Worm (Caenorhabditis elegans) whole organism, L1 larva: ENCODE measurements around the gene dct-13.
"Not testable (repeated sequence)": the region's sequence is repeated elsewhere in the genome, so short reads cannot be mapped to it uniquely, and the experiment has no call there.

Experiments used
- C34B4.2 ChIP-seq: sonication (generic microtip); optimal IDR thresholded peaks from 2 replicates; lab custom pipeline; 2017; ENCODE audit warnings: mild to moderate bottlenecking, missing genetic modification characterization, missing compliant biosample characterization
- F16B12.6 ChIP-seq: fragments of 150-350 bp; optimal IDR thresholded peaks from 2 replicates; lab custom pipeline; 2014; ENCODE audit warnings: missing biosample characterization, missing genetic modification characterization
- blmp-1 ChIP-seq: fragments of 150-350 bp; optimal IDR thresholded peaks from 2 replicates; lab custom pipeline; 2014; ENCODE audit warnings: missing biosample characterization, missing genetic modification characterization
- ceh-8 ChIP-seq: fragments of 200-800 bp; sonication (Bioruptor generic); optimal IDR thresholded peaks from 2 replicates; lab custom pipeline; 2018; ENCODE audit warnings: mild to moderate bottlenecking, missing genetic modification characterization, moderate library complexity, missing compliant biosample characterization
- ceh-90 ChIP-seq: sonication (generic microtip); optimal IDR thresholded peaks from 2 replicates; lab custom pipeline; 2016; ENCODE audit warnings: missing genetic modification characterization, missing compliant biosample characterization
- dsc-1 ChIP-seq: sonication (generic microtip); optimal IDR thresholded peaks from 2 replicates; lab custom pipeline; 2016; ENCODE audit warnings: mild to moderate bottlenecking, missing genetic modification characterization, missing compliant biosample characterization
- efl-1 ChIP-seq, 4 experiments: fragments of 150-350 bp; optimal IDR thresholded peaks in 3 of 4; peaks in 1 of 4; 1 replicate in 1 of 4; 2 replicates in 3 of 4; lab custom pipeline; 2014; ENCODE audit warnings: missing biosample characterization in 2 of 4, missing genetic modification characterization in 2 of 4, missing genetic modification reagents in 2 of 4
- efl-3 ChIP-seq: fragments of 200-800 bp; sonication (Bioruptor generic); optimal IDR thresholded peaks from 2 replicates; lab custom pipeline; 2018; ENCODE audit warnings: mild to moderate bottlenecking, missing genetic modification characterization, missing compliant biosample characterization
- egl-13 ChIP-seq: sonication (generic microtip); optimal IDR thresholded peaks from 2 replicates; lab custom pipeline; 2016; ENCODE audit warnings: missing genotype, missing genetic modification reagents, missing genetic modification characterization, missing compliant biosample characterization
- elt-2 ChIP-seq: sonication (generic microtip); optimal IDR thresholded peaks from 2 replicates; lab custom pipeline; 2016; ENCODE audit warnings: missing genetic modification characterization, mild to moderate bottlenecking, inconsistent platforms, missing compliant biosample characterization, missing genetic modification reagents
- fkh-4 ChIP-seq: sonication (generic microtip); optimal IDR thresholded peaks from 2 replicates; lab custom pipeline; 2016; ENCODE audit warnings: missing compliant biosample characterization, missing genetic modification characterization, borderline replicate concordance
- fkh-8 ChIP-seq: sonication (generic microtip); optimal IDR thresholded peaks from 2 replicates; lab custom pipeline; 2016; ENCODE audit warnings: mild to moderate bottlenecking, missing genetic modification characterization, missing compliant biosample characterization
- fos-1 ChIP-seq: fragments of 150-350 bp; optimal IDR thresholded peaks from 2 replicates; lab custom pipeline; 2014; ENCODE audit warnings: missing biosample characterization, missing genetic modification characterization
- grh-1 ChIP-seq: fragments of 200-800 bp; sonication (Bioruptor generic); IDR thresholded peaks from 2 replicates; pipeline ENCODE4 v1.3.6; 2022; ENCODE audit warnings: missing genetic modification reagents, missing genetic modification characterization, missing compliant biosample characterization
- lin-14 ChIP-seq: fragments of 200-800 bp; sonication (Bioruptor generic); optimal IDR thresholded peaks from 2 replicates; lab custom pipeline; 2018; ENCODE audit warnings: mild to moderate bottlenecking, missing genetic modification characterization, moderate library complexity, missing compliant biosample characterization
- lin-35 ChIP-seq, 2 experiments: fragments of 150-350 bp; optimal IDR thresholded peaks; 2 replicates each; lab custom pipeline; 2014; ENCODE audit warnings: missing biosample characterization in 2 of 2, missing genetic modification characterization in 2 of 2, missing genetic modification reagents in 2 of 2
- lin-39 ChIP-seq: fragments of 150-350 bp; optimal IDR thresholded peaks from 2 replicates; lab custom pipeline; 2014; ENCODE audit warnings: missing biosample characterization, missing genetic modification reagents, missing genetic modification characterization
- lir-3 ChIP-seq: sonication (generic microtip); optimal IDR thresholded peaks from 2 replicates; lab custom pipeline; 2016; ENCODE audit warnings: mild to moderate bottlenecking, missing genetic modification characterization, moderate library complexity, missing compliant biosample characterization; ENCODE audit not compliant: poor library complexity
- lsy-2 ChIP-seq, 2 experiments: fragments of 150-350 bp; optimal IDR thresholded peaks; 2 replicates each; lab custom pipeline; 2014; ENCODE audit warnings: missing biosample characterization in 2 of 2, missing genetic modification characterization in 2 of 2
- mdl-1 ChIP-seq, 2 experiments: fragments of 150-350 bp; optimal IDR thresholded peaks; 2 replicates each; lab custom pipeline; 2014 to 2017; ENCODE audit warnings: missing biosample characterization in 2 of 2, missing genetic modification characterization in 2 of 2, inconsistent platforms in 1 of 2
- mef-2 ChIP-seq: fragments of 150-350 bp; optimal IDR thresholded peaks from 2 replicates; lab custom pipeline; 2014; ENCODE audit warnings: missing biosample characterization, missing genetic modification characterization
- nhr-19 ChIP-seq: fragments of 200-800 bp; sonication (Bioruptor generic); conservative IDR thresholded peaks from 2 replicates; pipeline ENCODE4 v1.3.6; 2022; ENCODE audit warnings: missing genetic modification characterization, missing compliant biosample characterization
- nhr-20 ChIP-seq: sonication (generic microtip); optimal IDR thresholded peaks from 2 replicates; lab custom pipeline; 2016; ENCODE audit warnings: mild to moderate bottlenecking, missing genetic modification characterization, missing compliant biosample characterization
- nhr-71 ChIP-seq: sonication (generic microtip); optimal IDR thresholded peaks from 2 replicates; lab custom pipeline; 2016; ENCODE audit warnings: mild to moderate bottlenecking, missing genetic modification characterization, moderate library complexity, missing compliant biosample characterization
- nhr-76 ChIP-seq: sonication (generic microtip); optimal IDR thresholded peaks from 2 replicates; lab custom pipeline; 2017; ENCODE audit warnings: missing biosample characterization, missing genetic modification characterization
- nhr-77 ChIP-seq: fragments of 150-350 bp; optimal IDR thresholded peaks from 2 replicates; lab custom pipeline; 2014; ENCODE audit warnings: missing biosample characterization, missing genetic modification characterization
- nhr-84 ChIP-seq: sonication (generic microtip); optimal IDR thresholded peaks from 2 replicates; lab custom pipeline; 2017; ENCODE audit warnings: missing biosample characterization, missing genetic modification characterization
- snpc-4 ChIP-seq: fragments of 150-350 bp; optimal IDR thresholded peaks from 2 replicates; lab custom pipeline; 2014; ENCODE audit warnings: missing biosample characterization, missing genetic modification characterization
- sup-37 ChIP-seq: fragments of 200-800 bp; sonication (Bioruptor generic); optimal IDR thresholded peaks from 2 replicates; lab custom pipeline; 2018; ENCODE audit warnings: mild to moderate bottlenecking, missing genetic modification characterization, missing compliant biosample characterization
- swsn-7 ChIP-seq: sonication (generic microtip); optimal IDR thresholded peaks from 2 replicates; lab custom pipeline; 2016; ENCODE audit warnings: missing genetic modification characterization, missing compliant biosample characterization
- tbx-2 ChIP-seq: sonication (generic microtip); optimal IDR thresholded peaks from 2 replicates; lab custom pipeline; 2016; ENCODE audit warnings: missing genetic modification characterization, missing compliant biosample characterization
- unc-130 ChIP-seq: fragments of 150-350 bp; optimal IDR thresholded peaks from 2 replicates; lab custom pipeline; 2017; ENCODE audit warnings: missing biosample characterization, missing genetic modification characterization, inconsistent platforms
- unc-30 ChIP-seq: sonication (generic microtip); optimal IDR thresholded peaks from 2 replicates; lab custom pipeline; 2017; ENCODE audit warnings: missing biosample characterization, missing genetic modification characterization
- unc-98 ChIP-seq: fragments of 200-800 bp; sonication (Bioruptor generic); IDR thresholded peaks from 2 replicates; pipeline ENCODE4 v1.3.6; 2022; ENCODE audit warnings: missing genetic modification characterization, missing compliant biosample characterization
- xbp-1 ChIP-seq: sonication (generic microtip); optimal IDR thresholded peaks from 2 replicates; lab custom pipeline; 2016; ENCODE audit warnings: missing genetic modification characterization, missing compliant biosample characterization
- zip-4 ChIP-seq: fragments of 200-800 bp; sonication (Bioruptor generic); optimal IDR thresholded peaks from 2 replicates; lab custom pipeline; 2018; ENCODE audit warnings: mild to moderate bottlenecking, missing genetic modification characterization, moderate library complexity, missing compliant biosample characterization
- ztf-4 ChIP-seq: fragments of 150-350 bp; optimal IDR thresholded peaks from 2 replicates; lab custom pipeline; 2014; ENCODE audit warnings: missing biosample characterization, missing genetic modification characterization

dct-13 gene

ce11 chrIV:17025017-17025416 is at the start of gene dct-13:
Gene dct-13 (minus strand): TSS chrIV:17025117.
- TF ChIP-seq mef-2 (tag; lab: Kevin White, UChicago) = no peak
- TF ChIP-seq mdl-1 (tag; optimal IDR thresholded peaks at IDR 0.05; lab: Kevin White, UChicago) = no peak
- TF ChIP-seq grh-1 (GFP tag; lab: Robert Waterston, UW) = no peak
- no peak for TF ChIP-seq fkh-8 (tag; lab: Kevin White, UChicago)
- TF ChIP-seq fkh-4 (tag; lab: Kevin White, UChicago) = no peak

DNA sequence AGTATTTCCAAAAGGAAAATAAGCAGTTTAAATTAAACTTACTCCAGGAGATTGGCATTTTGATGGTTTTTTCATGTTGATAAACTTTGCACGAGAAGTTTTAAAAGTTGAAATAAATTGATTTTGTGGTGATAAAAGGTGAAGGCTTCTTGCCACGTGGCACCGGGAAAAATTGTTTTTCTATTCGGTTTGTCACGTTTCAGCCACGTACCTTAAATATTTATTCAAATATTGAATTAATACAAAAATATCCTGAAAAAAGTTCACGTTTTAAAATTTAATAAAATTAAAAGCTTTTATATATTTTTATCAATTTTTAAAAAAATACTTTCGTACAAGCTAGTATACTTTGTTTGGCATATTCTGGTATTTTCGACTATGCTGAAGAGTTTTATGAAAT is 45.9 kb upstream of the dct-13 start, which contains the start of gene Y116A8C.24:
Y116A8C.24 (minus strand) TSS at position 101 of the 400 bp plus-strand sequence.
- not testable (repeated sequence) for TF ChIP-seq lir-3, blmp-1, nhr-84 (tag; lab: Kevin White, UChicago)

ce11 chrIV:17064937-17065336 is 40.0 kb upstream of the dct-13 start, which contains the start of gene Y116A8C.465:
Gene Y116A8C.465 (plus strand): TSS chrIV:17065237.
- TF ChIP-seq swsn-7; egl-13 (tag; lab: Kevin White, UChicago); efl-3 (GFP tag; lab: Kevin White, UChicago): not testable (repeated sequence)

DNA sequence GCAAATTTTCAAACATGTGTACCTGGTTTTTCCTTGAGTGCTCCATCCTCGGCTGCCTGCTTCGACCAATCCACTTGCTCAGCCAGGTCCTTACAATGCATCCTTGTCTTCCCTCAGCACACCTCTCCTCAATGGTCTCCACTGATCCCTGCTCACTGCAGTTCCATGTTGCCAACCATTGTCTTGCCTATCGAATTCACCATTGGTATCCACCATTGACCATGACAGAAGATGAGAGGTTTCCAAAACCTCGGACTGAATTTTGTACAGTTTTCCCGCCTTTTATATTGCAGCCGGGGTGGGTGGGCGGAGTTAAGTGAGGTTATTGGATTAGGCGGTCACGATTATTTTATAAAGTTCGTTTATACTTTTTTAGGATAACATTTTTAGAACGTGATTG is 38.8 kb upstream of the dct-13 start, which contains the start of gene Y116A8C.467:
Y116A8C.467 (minus strand) TSS at position 101 of the 400 bp plus-strand sequence.
- TF ChIP-seq tbx-2, ceh-90, blmp-1 (tag; lab: Kevin White, UChicago): not testable (repeated sequence)

DNA sequence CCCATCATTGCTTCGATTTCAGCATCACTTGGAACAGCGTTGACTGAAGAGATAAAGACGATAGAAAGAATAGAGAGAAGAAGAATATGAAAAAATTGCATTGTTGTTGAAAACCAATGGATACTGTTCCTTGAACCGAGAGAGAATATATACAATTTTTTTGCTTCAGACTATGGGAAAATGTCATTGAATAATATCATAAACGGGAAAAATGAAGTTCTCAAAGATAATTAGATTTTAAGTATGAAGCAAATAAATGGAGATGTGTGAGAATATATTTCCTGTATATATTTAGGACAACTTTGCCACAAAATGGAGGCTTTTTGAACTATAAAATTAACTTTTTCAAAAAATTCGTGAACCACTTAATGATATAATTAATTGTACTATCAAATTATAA is 33.1 kb upstream of the dct-13 start, which contains the start of gene Y116A8C.44:
Y116A8C.44 (minus strand) TSS at position 101 of the 400 bp plus-strand sequence.
- TF ChIP-seq efl-1 (optimal IDR thresholded peaks at IDR 0.05; lab: Kevin White, UChicago) (no peak), efl-1 (GFP tag; optimal IDR thresholded peaks at IDR 0.05 in 1 of 2; lab: Kevin White, UChicago) (peak in 1 of 2 experiments; percentile 52), fos-1 (no peak)

ce11 chrIV:17053261-17053660 is 28.3 kb upstream of the dct-13 start, which contains the start of gene Y116A8C.23:
Gene Y116A8C.23 (plus strand): TSS chrIV:17053561.
- TF ChIP-seq xbp-1 (tag; lab: Kevin White, UChicago) = no peak
- TF ChIP-seq nhr-71 (tag; lab: Kevin White, UChicago) = no peak
- no peak for TF ChIP-seq lir-3 (tag; lab: Kevin White, UChicago)
- TF ChIP-seq ceh-8 (GFP tag; lab: Kevin White, UChicago) = no peak
- TF ChIP-seq unc-98 = no peak
- no peak for TF ChIP-seq swsn-7
- no peak for TF ChIP-seq unc-130 (tag; lab: Kevin White, UChicago)
- no peak for TF ChIP-seq unc-30 (tag; lab: Kevin White, UChicago)
- no peak for TF ChIP-seq ztf-4 (tag; lab: Kevin White, UChicago)
- TF ChIP-seq dsc-1 = no peak
- no peak for TF ChIP-seq sup-37 (GFP tag; lab: Kevin White, UChicago)
- TF ChIP-seq lsy-2 (tag; optimal IDR thresholded peaks at IDR 0.05; lab: Kevin White, UChicago) = no peak
- TF ChIP-seq nhr-76 (tag; lab: Kevin White, UChicago) = no peak

- TF ChIP-seq nhr-20 (no peak), C34B4.2 (tag; lab: Kevin White, UChicago) (no peak), nhr-77 (tag; lab: Kevin White, UChicago) (no peak), sup-37 (GFP tag; lab: Kevin White, UChicago) (no peak), lin-14 (GFP tag; lab: Kevin White, UChicago) (no peak), snpc-4 (tag; lab: Kevin White, UChicago) (no peak), mef-2 (tag; lab: Kevin White, UChicago) (no peak), F16B12.6 (tag; lab: Kevin White, UChicago) (no peak), nhr-19 (GFP tag; lab: Robert Waterston, UW) (no peak), zip-4 (no peak), lin-39 (no peak), dsc-1 (no peak), ceh-8 (GFP tag; lab: Kevin White, UChicago) (no peak), lin-35 (GFP tag; optimal IDR thresholded peaks at IDR 0.05; lab: Kevin White, UChicago) (no peak), xbp-1 (tag; lab: Kevin White, UChicago) (no peak), elt-2 (no peak), mdl-1 (tag; optimal IDR thresholded peaks at IDR 0.05; lab: Kevin White, UChicago) (no peak)
These were observed 23.3 kb upstream of the dct-13 start, which contains the start of gene athp-3 for ce11 chrIV:17048257-17048656. Gene athp-3 (minus strand): TSS chrIV:17048357.
